Worm (Caenorhabditis elegans): ENCODE data around the gene grl-30.
A peak's percentile ranks its signal among the peaks of the same experiment; 100 is the strongest.

Gene grl-30

ce11 chrV:3588223-3588622 lies 32.1 kb downstream of the grl-30 start:
- TF ChIP-seq rcor-1 (GFP tag; IDR thresholded peaks at IDR 0.05) = no peak
- TF ChIP-seq cebp-2 (GFP tag; IDR thresholded peaks at IDR 0.05) = 0 out of 2 replicates have a peak, but pooled peaks have one; percentile 10
- no peak for TF ChIP-seq lag-1 (GFP tag; IDR thresholded peaks at IDR 0.05)
- TF ChIP-seq lsl-1 (GFP tag; optimal IDR thresholded peaks at IDR 0.05) = no peak
- TF ChIP-seq die-1 (tag; optimal IDR thresholded peaks at IDR 0.05) = no peak
- TF ChIP-seq nhr-90 (tag; optimal IDR thresholded peaks at IDR 0.05) = peak; percentile 28
- no peak for TF ChIP-seq bed-1 (GFP tag; IDR thresholded peaks at IDR 0.05)
- no peak for TF ChIP-seq T07F8.4 (tag; optimal IDR thresholded peaks at IDR 0.05)
- TF ChIP-seq egl-18 (GFP tag; IDR thresholded peaks at IDR 0.05) = no peak
- no peak for TF ChIP-seq atf-7 (tag; optimal IDR thresholded peaks at IDR 0.05)
- TF ChIP-seq nfya-1 (tag; optimal IDR thresholded peaks at IDR 0.05; ENCODE audit: borderline replicate concordance, insufficient read depth) = no peak
- no peak for TF ChIP-seq F10E7.11 (tag; optimal IDR thresholded peaks at IDR 0.05)
- peak; percentile 69; the same call in 1 of the 2 replicates for TF ChIP-seq ztf-25 (GFP tag; IDR thresholded peaks at IDR 0.05)
- TF ChIP-seq Y53F4B.3 (GFP tag; IDR thresholded peaks at IDR 0.05) = no peak
- no peak for TF ChIP-seq ceh-27 (GFP tag; optimal IDR thresholded peaks at IDR 0.05)
- TF ChIP-seq mxl-1 (tag; optimal IDR thresholded peaks at IDR 0.05) = no peak
- TF ChIP-seq mes-4 (tag; optimal IDR thresholded peaks at IDR 0.05) = no peak
- TF ChIP-seq F39B2.1 (GFP tag; IDR thresholded peaks at IDR 0.05) = no peak
- TF ChIP-seq madf-6 (GFP tag; IDR thresholded peaks at IDR 0.05) = peak; percentile 37; the same call in 1 of the 2 replicates
- TF ChIP-seq T26A5.8 (tag; optimal IDR thresholded peaks at IDR 0.05) = no peak
- 0 out of 2 replicates have a peak, but pooled peaks have one; percentile 38 for TF ChIP-seq C17E4.6 (GFP tag; IDR thresholded peaks at IDR 0.05)
- peak; percentile 5 for TF ChIP-seq ZK185.1 (tag; optimal IDR thresholded peaks at IDR 0.05; ENCODE audit: poor library complexity, severe bottlenecking)
- TF ChIP-seq attf-5 (GFP tag; optimal IDR thresholded peaks at IDR 0.05) = no peak
- TF ChIP-seq Y56A3A.18 (GFP tag; IDR thresholded peaks at IDR 0.05) = 0 out of 2 replicates have a peak, but pooled peaks have one; percentile 20
- TF ChIP-seq ceh-58 (GFP tag; IDR thresholded peaks at IDR 0.05) = no peak
- TF ChIP-seq hsf-1 (GFP tag; IDR thresholded peaks at IDR 0.05) = no peak
- TF ChIP-seq hmg-20 (GFP tag; IDR thresholded peaks at IDR 0.05) = no peak
- no peak for TF ChIP-seq repo-1 (tag; optimal IDR thresholded peaks at IDR 0.05)
- TF ChIP-seq mel-28 (tag; optimal IDR thresholded peaks at IDR 0.05; ENCODE audit: borderline replicate concordance) = no peak
- no peak for TF ChIP-seq sptf-2 (GFP tag; optimal IDR thresholded peaks at IDR 0.05)
- TF ChIP-seq snpc-1.3 (tag; optimal IDR thresholded peaks at IDR 0.05; ENCODE audit: insufficient read depth) = peak; percentile 10
- TF ChIP-seq madf-8 (GFP tag; conservative IDR thresholded peaks at IDR 0.05) = 0 out of 2 replicates have a peak, but pooled peaks have one; percentile 5
- no peak for TF ChIP-seq F49E8.2 (tag; optimal IDR thresholded peaks at IDR 0.05; ENCODE audit: insufficient read depth)
- peak; percentile 87 for TF ChIP-seq lin-26 (GFP tag; IDR thresholded peaks at IDR 0.05)
- TF ChIP-seq zim-3 (tag; optimal IDR thresholded peaks at IDR 0.05) = no peak
- no peak for TF ChIP-seq ceh-91 (GFP tag; IDR thresholded peaks at IDR 0.05)
- TF ChIP-seq ceh-79 (tag; optimal IDR thresholded peaks at IDR 0.05) = no peak
- peak; percentile 35; the same call in 1 of the 2 replicates for TF ChIP-seq hmg-1.2 (GFP tag; IDR thresholded peaks at IDR 0.05)
- TF ChIP-seq rpc-1 (optimal IDR thresholded peaks at IDR 0.05) = peak; percentile 60
- peak; percentile 75 for TF ChIP-seq rpc-1 (tag; optimal IDR thresholded peaks at IDR 0.05)
- no peak for TF ChIP-seq ccch-3 (GFP tag; optimal IDR thresholded peaks at IDR 0.05)
- peak; percentile 10 for TF ChIP-seq lin-54 (GFP tag; optimal IDR thresholded peaks at IDR 0.05)
- TF ChIP-seq tbp1 (GFP tag; optimal IDR thresholded peaks at IDR 0.05) = peak; percentile 86
- no peak for TF ChIP-seq nhr-27 (tag; optimal IDR thresholded peaks at IDR 0.05)
- no peak for TF ChIP-seq lin-40 (tag; optimal IDR thresholded peaks at IDR 0.05)
- no peak for TF ChIP-seq lin-35 (GFP tag; optimal IDR thresholded peaks at IDR 0.05)
- no peak for TF ChIP-seq akir-1 (GFP tag; optimal IDR thresholded peaks at IDR 0.05)
- no peak for TF ChIP-seq egl-44 (GFP tag; IDR thresholded peaks at IDR 0.05)
- TF ChIP-seq B0261.1 (tag; optimal IDR thresholded peaks at IDR 0.05) = peak; percentile 65
